Worm (Caenorhabditis elegans): ENCODE results near the gene pdr-1.

pdr-1 gene

ce11 chrIII:13763260-13764112 lies 7.8 kb upstream of the pdr-1 start:
- TF ChIP-seq pbrm-1 (GFP tag; IDR thresholded peaks at IDR 0.05) (peak; percentile 54), F57C9.4 (tag; optimal IDR thresholded peaks at IDR 0.05) (no peak), hrde-1 (tag; optimal IDR thresholded peaks at IDR 0.05; ENCODE audit: borderline replicate concordance) (no peak), F22D6.2 (tag; optimal IDR thresholded peaks at IDR 0.05) (no peak), ztf-25 (GFP tag; IDR thresholded peaks at IDR 0.05) (no peak), ceh-79 (tag; optimal IDR thresholded peaks at IDR 0.05) (no peak), nhr-179 (tag; optimal IDR thresholded peaks at IDR 0.05) (no peak), F49E8.2 (tag; optimal IDR thresholded peaks at IDR 0.05; ENCODE audit: insufficient read depth) (no peak), sptf-2 (GFP tag; optimal IDR thresholded peaks at IDR 0.05) (no peak), hsf-1 (GFP tag; IDR thresholded peaks at IDR 0.05) (peak; percentile 40; the same call in 1 of the 2 replicates), F52B5.7 (tag; optimal IDR thresholded peaks at IDR 0.05) (no peak), ztf-26 (tag; optimal IDR thresholded peaks at IDR 0.05) (no peak), ztf-28 (GFP tag; IDR thresholded peaks at IDR 0.05) (no peak), repo-1 (tag; optimal IDR thresholded peaks at IDR 0.05) (peak; percentile 72), hmg-1.2 (GFP tag; IDR thresholded peaks at IDR 0.05) (peak; percentile 36; the same call in 1 of the 2 replicates), lin-40 (tag; optimal IDR thresholded peaks at IDR 0.05) (peak; percentile 23), zim-3 (tag; optimal IDR thresholded peaks at IDR 0.05) (no peak), ama-1 (optimal IDR thresholded peaks at IDR 0.05) (no peak), ama-1 (GFP tag; optimal IDR thresholded peaks at IDR 0.05) (no peak), egl-44 (GFP tag; IDR thresholded peaks at IDR 0.05) (0 out of 2 replicates have a peak, but pooled peaks have one; percentile 11), F55B11.4 (tag; optimal IDR thresholded peaks at IDR 0.05; ENCODE audit: borderline replicate concordance, insufficient read depth) (no peak), nhr-80 (tag; optimal IDR thresholded peaks at IDR 0.05) (peak; percentile 49), C06A6.2 (GFP tag; conservative IDR thresholded peaks at IDR 0.05) (peak; percentile 62; the same call in 1 of the 2 replicates), tbp1 (GFP tag; optimal IDR thresholded peaks at IDR 0.05) (peak; percentile 16), dpl-1 (GFP tag; optimal IDR thresholded peaks at IDR 0.05) (no peak), ceh-27 (GFP tag; optimal IDR thresholded peaks at IDR 0.05) (no peak), die-1 (tag; optimal IDR thresholded peaks at IDR 0.05) (no peak), ceh-91 (GFP tag; IDR thresholded peaks at IDR 0.05) (no peak), ztf-6 (GFP tag; IDR thresholded peaks at IDR 0.05) (no peak), athp-1 (tag; optimal IDR thresholded peaks at IDR 0.05) (peak; percentile 45), pha-4 (tag; optimal IDR thresholded peaks at IDR 0.05) (no peak), fkh-3 (tag; optimal IDR thresholded peaks at IDR 0.05) (no peak), B0336.3 (GFP tag; IDR thresholded peaks at IDR 0.05) (peak; percentile 78), D2030.7 (GFP tag; IDR thresholded peaks at IDR 0.05) (peak; percentile 30; the same call in 1 of the 2 replicates), dox-1 (GFP tag; IDR thresholded peaks at IDR 0.05) (0 out of 2 replicates have a peak, but pooled peaks have one; percentile 12), F39B2.1 (GFP tag; IDR thresholded peaks at IDR 0.05) (no peak), efl-1 (GFP tag; optimal IDR thresholded peaks at IDR 0.05) (peak; percentile 23), lin-26 (GFP tag; IDR thresholded peaks at IDR 0.05) (0 out of 2 replicates have a peak, but pooled peaks have one; percentile 31), lir-1 (GFP tag; conservative IDR thresholded peaks at IDR 0.05) (no peak), rpc-1 (optimal IDR thresholded peaks at IDR 0.05) (no peak), rpc-1 (tag; optimal IDR thresholded peaks at IDR 0.05) (no peak), madf-6 (GFP tag; IDR thresholded peaks at IDR 0.05) (peak; percentile 10; the same call in 1 of the 2 replicates), rcor-1 (GFP tag; IDR thresholded peaks at IDR 0.05) (no peak), nfya-1 (tag; optimal IDR thresholded peaks at IDR 0.05; ENCODE audit: borderline replicate concordance, insufficient read depth) (no peak), cebp-2 (GFP tag; IDR thresholded peaks at IDR 0.05) (no peak), let-607 (tag; optimal IDR thresholded peaks at IDR 0.05) (no peak), Y56A3A.18 (GFP tag; IDR thresholded peaks at IDR 0.05) (peak; percentile 81; the same call in 1 of the 2 replicates), F23B12.7 (tag; optimal IDR thresholded peaks at IDR 0.05; ENCODE audit: insufficient read depth) (no peak)

All from whole organism, young adult.